Worm (Caenorhabditis elegans): ENCODE results near the gene cutl-17.

Gene cutl-17

ce11 chrIV:9464345-9464783 lies 7.1 kb upstream of the cutl-17 start (continued):
- TF ChIP-seq rpc-1 (optimal IDR thresholded peaks at IDR 0.05): no peak
- peak; percentile 9 for TF ChIP-seq rpc-1 (tag; optimal IDR thresholded peaks at IDR 0.05)
- TF ChIP-seq cebp-1 (GFP tag; IDR thresholded peaks at IDR 0.05): no peak
- TF ChIP-seq cebp-1 (tag; optimal IDR thresholded peaks at IDR 0.05): no peak
- no peak for TF ChIP-seq nhr-90 (tag; optimal IDR thresholded peaks at IDR 0.05)
- TF ChIP-seq lag-1 (GFP tag; IDR thresholded peaks at IDR 0.05): no peak
- no peak for TF ChIP-seq fkh-3 (tag; optimal IDR thresholded peaks at IDR 0.05)
- TF ChIP-seq madf-10 (tag; optimal IDR thresholded peaks at IDR 0.05): no peak
- TF ChIP-seq K11D2.4 (GFP tag; IDR thresholded peaks at IDR 0.05): no peak
- TF ChIP-seq snpc-1.3 (tag; optimal IDR thresholded peaks at IDR 0.05; ENCODE audit: insufficient read depth): peak; percentile 81
- TF ChIP-seq akir-1 (GFP tag; optimal IDR thresholded peaks at IDR 0.05): no peak
- no peak for TF ChIP-seq tbp1 (GFP tag; optimal IDR thresholded peaks at IDR 0.05)
- TF ChIP-seq him-1 (tag; optimal IDR thresholded peaks at IDR 0.05): peak; percentile 84
- no peak for TF ChIP-seq ets-4 (GFP tag; optimal IDR thresholded peaks at IDR 0.05)
- TF ChIP-seq ekl-4 (GFP tag; IDR thresholded peaks at IDR 0.05): 0 out of 2 replicates have a peak, but pooled peaks have one; percentile 41
- TF ChIP-seq F37B4.10 (GFP tag; IDR thresholded peaks at IDR 0.05): no peak
- TF ChIP-seq madf-8 (GFP tag; conservative IDR thresholded peaks at IDR 0.05): no peak
- 0 out of 2 replicates have a peak, but pooled peaks have one; percentile 16 for TF ChIP-seq B0019.2 (GFP tag; conservative IDR thresholded peaks at IDR 0.05)
- no peak for TF ChIP-seq F23B12.7 (tag; optimal IDR thresholded peaks at IDR 0.05; ENCODE audit: insufficient read depth)
- TF ChIP-seq sdz-38 (tag; optimal IDR thresholded peaks at IDR 0.05): no peak
- TF ChIP-seq egl-18 (GFP tag; IDR thresholded peaks at IDR 0.05): no peak
- no peak for TF ChIP-seq let-607 (tag; optimal IDR thresholded peaks at IDR 0.05)
- TF ChIP-seq cebp-2 (GFP tag; IDR thresholded peaks at IDR 0.05): no peak
- TF ChIP-seq ceh-40 (GFP tag; IDR thresholded peaks at IDR 0.05): no peak
- peak; percentile 88 for TF ChIP-seq F49E8.2 (tag; optimal IDR thresholded peaks at IDR 0.05; ENCODE audit: insufficient read depth)
- no peak for TF ChIP-seq lin-40 (tag; optimal IDR thresholded peaks at IDR 0.05)
- TF ChIP-seq rec-8 (tag; optimal IDR thresholded peaks at IDR 0.05): no peak
- no peak for TF ChIP-seq nhr-80 (tag; optimal IDR thresholded peaks at IDR 0.05)
- no peak for TF ChIP-seq lir-1 (GFP tag; conservative IDR thresholded peaks at IDR 0.05)
- no peak for TF ChIP-seq hlh-26 (GFP tag; conservative IDR thresholded peaks at IDR 0.05)
- TF ChIP-seq lsl-1 (GFP tag; optimal IDR thresholded peaks at IDR 0.05): peak; percentile 45
- peak; percentile 79 for TF ChIP-seq pbrm-1 (GFP tag; IDR thresholded peaks at IDR 0.05)
- TF ChIP-seq pha-4 (tag; optimal IDR thresholded peaks at IDR 0.05): no peak
- TF ChIP-seq ztf-25 (GFP tag; IDR thresholded peaks at IDR 0.05): no peak
- no peak for TF ChIP-seq ztf-18 (tag; optimal IDR thresholded peaks at IDR 0.05)
- no peak; the same call in 1 of the 2 replicates for TF ChIP-seq F33H1.4 (GFP tag; IDR thresholded peaks at IDR 0.05)
- TF ChIP-seq attf-3 (GFP tag; conservative IDR thresholded peaks at IDR 0.05): 0 out of 2 replicates have a peak, but pooled peaks have one; percentile 14
- TF ChIP-seq let-526 (GFP tag; IDR thresholded peaks at IDR 0.05): no peak
- no peak for TF ChIP-seq nfya-2 (GFP tag; IDR thresholded peaks at IDR 0.05)
- TF ChIP-seq Y56A3A.18 (GFP tag; IDR thresholded peaks at IDR 0.05): no peak
